Worm (Caenorhabditis elegans) whole organism, early embryonic: ENCODE measurements around the gene F35H8.4.

Source experiments
- F13C5.2 ChIP-seq: sonication (generic microtip); optimal IDR thresholded peaks from 2 replicates; lab custom pipeline; 2017; ENCODE audit warnings: mild to moderate bottlenecking, missing genetic modification characterization, inconsistent platforms, missing compliant biosample characterization
- aly-1 ChIP-seq: sonication (generic microtip); optimal IDR thresholded peaks from 2 replicates; lab custom pipeline; 2016; ENCODE audit warnings: missing genetic modification characterization, missing compliant biosample characterization
- ama-1 ChIP-seq: fragments of 150-350 bp; optimal IDR thresholded peaks from 2 replicates; lab custom pipeline; 2014
- ceh-13 ChIP-seq: fragments of 200-800 bp; sonication (Bioruptor generic); optimal IDR thresholded peaks from 2 replicates; lab custom pipeline; 2018; ENCODE audit warnings: mild to moderate bottlenecking, missing genetic modification characterization, missing compliant biosample characterization
- hnd-1 ChIP-seq: sonication (generic microtip); optimal IDR thresholded peaks from 2 replicates; lab custom pipeline; 2016; ENCODE audit warnings: missing genetic modification characterization, missing compliant biosample characterization
- scrt-1 ChIP-seq: fragments of 200-800 bp; sonication (Bioruptor generic); IDR thresholded peaks from 2 replicates; pipeline ENCODE4 v1.3.6; 2022; ENCODE audit warnings: missing genetic modification characterization, missing compliant biosample characterization
- sea-1 ChIP-seq: fragments of 200-800 bp; sonication (Bioruptor generic); conservative IDR thresholded peaks from 2 replicates; pipeline ENCODE4 v1.3.6; 2022; ENCODE audit warnings: missing genetic modification characterization, missing compliant biosample characterization

ce11 chrII:9544386-9544785 lies 15.4 kb downstream of the F35H8.4 start, which contains the start of gene sra-7:
- TF ChIP-seq aly-1 (tag; lab: Kevin White, UChicago) (no peak), F13C5.2 (tag; lab: Kevin White, UChicago) (no peak), sea-1 (no peak), scrt-1 (GFP tag; lab: Robert Waterston, UW) (no peak), ama-1 (lab: Kevin White, UChicago) (no peak), ceh-13 (no peak), hnd-1 (tag; lab: Kevin White, UChicago) (no peak)
